Fruit fly (Drosophila melanogaster) whole organism, embryonic: ENCODE data around the gene melt.

ENCODE experiments used
- B-H1 ChIP-seq: fragments of 200-800 bp; sonication (Bioruptor generic); IDR thresholded peaks from 3 replicates; pipeline ENCODE4 v1.3.6; 2022; ENCODE audit warnings: missing biosample characterization, missing genetic modification characterization
- CG10431 ChIP-seq: fragments of 200-800 bp; sonication (Bioruptor generic); optimal IDR thresholded peaks from 3 replicates; lab custom pipeline; 2018; ENCODE audit warnings: missing biosample characterization, mild to moderate bottlenecking, missing genetic modification characterization
- CG11456 ChIP-seq: fragments of 200-800 bp; sonication (Bioruptor generic); IDR thresholded peaks from 3 replicates; pipeline ENCODE4 v1.3.6; 2022; ENCODE audit warnings: missing biosample characterization, missing genetic modification characterization
- CG13287 ChIP-seq: fragments of 200-800 bp; sonication (Bioruptor generic); IDR thresholded peaks from 2 replicates; pipeline ENCODE4 v1.3.6; 2022; ENCODE audit warnings: missing biosample characterization, missing genetic modification characterization; ENCODE audit not compliant: partially characterized antibody
- CG13894 ChIP-seq: fragments of 200-800 bp; sonication (Bioruptor generic); optimal IDR thresholded peaks from 3 replicates; lab custom pipeline; 2018; ENCODE audit warnings: missing biosample characterization, mild to moderate bottlenecking, missing genetic modification characterization, moderate library complexity
- CG14860 ChIP-seq: fragments of 200-800 bp; sonication (Bioruptor generic); IDR thresholded peaks from 3 replicates; pipeline ENCODE4 v1.3.6; 2022; ENCODE audit warnings: missing biosample characterization, missing genetic modification characterization; ENCODE audit not compliant: partially characterized antibody
- CG1603 ChIP-seq: fragments of 200-800 bp; sonication (Bioruptor generic); optimal IDR thresholded peaks from 2 replicates; lab custom pipeline; 2019; ENCODE audit warnings: missing biosample characterization, mild to moderate bottlenecking, missing genetic modification characterization, moderate library complexity
- CG18011 ChIP-seq: fragments of 200-800 bp; sonication (Bioruptor generic); optimal IDR thresholded peaks from 2 replicates; lab custom pipeline; 2017; ENCODE audit warnings: missing biosample characterization, missing genetic modification characterization, mild to moderate bottlenecking, moderate library complexity, missing genotype
- CG18764 ChIP-seq: fragments of 200-800 bp; sonication (Bioruptor generic); optimal IDR thresholded peaks from 3 replicates; lab custom pipeline; 2016; ENCODE audit warnings: missing biosample characterization, missing genetic modification characterization
- CG30020 ChIP-seq: fragments of 200-800 bp; optimal IDR thresholded peaks from 2 replicates; lab custom pipeline; 2019; ENCODE audit warnings: missing biosample characterization, mild to moderate bottlenecking, missing genetic modification characterization, moderate library complexity
- CG3281 ChIP-seq: fragments of 200-800 bp; sonication (Bioruptor generic); optimal IDR thresholded peaks from 3 replicates; lab custom pipeline; 2017; ENCODE audit warnings: missing biosample characterization, mild to moderate bottlenecking, missing genetic modification characterization
- CG34422 ChIP-seq: fragments of 200-800 bp; sonication (Bioruptor generic); IDR thresholded peaks from 3 replicates; pipeline ENCODE4 v1.3.6; 2022; ENCODE audit warnings: missing biosample characterization, missing genetic modification characterization
- CG43689 ChIP-seq: fragments of 200-800 bp; sonication (Bioruptor generic); IDR thresholded peaks from 2 replicates; pipeline ENCODE4 v1.3.6; 2022; ENCODE audit warnings: missing biosample characterization, missing genetic modification characterization
- CG4707 ChIP-seq: fragments of 200-800 bp; sonication (Bioruptor generic); optimal IDR thresholded peaks from 2 replicates; lab custom pipeline; 2018; ENCODE audit warnings: missing biosample characterization, mild to moderate bottlenecking, missing genetic modification characterization, moderate library complexity
- CG6272 ChIP-seq: fragments of 200-800 bp; sonication (Bioruptor generic); IDR thresholded peaks from 2 replicates; pipeline ENCODE4 v1.3.6; 2022; ENCODE audit warnings: missing biosample characterization, missing genetic modification characterization
- CG6813 ChIP-seq: fragments of 200-800 bp; sonication (Bioruptor generic); optimal IDR thresholded peaks from 2 replicates; lab custom pipeline; 2017; ENCODE audit warnings: missing biosample characterization, missing genetic modification characterization, mild to moderate bottlenecking, moderate library complexity, missing genetic modification reagents
- CG6854 ChIP-seq: fragments of 200-800 bp; sonication (Bioruptor generic); optimal IDR thresholded peaks from 3 replicates; lab custom pipeline; 2017; ENCODE audit warnings: missing biosample characterization, mild to moderate bottlenecking, missing genetic modification characterization
- CG9215 ChIP-seq: fragments of 200-800 bp; sonication (Bioruptor generic); IDR thresholded peaks from 2 replicates; pipeline ENCODE4 v1.3.6; 2022; ENCODE audit warnings: missing biosample characterization, missing genetic modification characterization
- CG9876 ChIP-seq: fragments of 200-800 bp; sonication (Bioruptor generic); optimal IDR thresholded peaks from 2 replicates; lab custom pipeline; 2016; ENCODE audit warnings: missing biosample characterization, missing genetic modification characterization
- Dek ChIP-seq: fragments of 200-800 bp; sonication (Bioruptor generic); optimal IDR thresholded peaks from 3 replicates; lab custom pipeline; 2019; ENCODE audit warnings: missing biosample characterization, mild to moderate bottlenecking, missing genetic modification characterization, moderate library complexity
- Fer2 ChIP-seq: fragments of 200-800 bp; sonication (Bioruptor generic); optimal IDR thresholded peaks from 2 replicates; lab custom pipeline; 2018; ENCODE audit warnings: missing biosample characterization, mild to moderate bottlenecking, missing genetic modification characterization, moderate library complexity
- HLH54F ChIP-seq: fragments of 200-800 bp; sonication (Bioruptor generic); optimal IDR thresholded peaks from 3 replicates; lab custom pipeline; 2016; ENCODE audit warnings: missing biosample characterization, missing genetic modification characterization
- Hand ChIP-seq: fragments of 200-800 bp; sonication (Bioruptor generic); optimal IDR thresholded peaks from 2 replicates; lab custom pipeline; 2017; ENCODE audit warnings: mild to moderate bottlenecking, missing biosample characterization, missing genetic modification reagents, missing genetic modification characterization
- Lhr ChIP-seq: fragments of 200-800 bp; sonication (Bioruptor generic); optimal IDR thresholded peaks from 3 replicates; lab custom pipeline; 2017; ENCODE audit warnings: mild to moderate bottlenecking, missing biosample characterization, missing genetic modification reagents, missing genetic modification characterization
- Myb ChIP-seq: fragments of 200-800 bp; sonication (Bioruptor generic); optimal IDR thresholded peaks from 2 replicates; lab custom pipeline; 2016; ENCODE audit warnings: missing biosample characterization, missing genetic modification characterization
- NfI ChIP-seq: fragments of 200-800 bp; sonication (Bioruptor generic); optimal IDR thresholded peaks from 3 replicates; lab custom pipeline; 2018; ENCODE audit warnings: missing biosample characterization, mild to moderate bottlenecking, missing genetic modification characterization, moderate library complexity
- Oaz ChIP-seq: fragments of 200-800 bp; sonication (Bioruptor generic); IDR thresholded peaks from 2 replicates; pipeline ENCODE4 v1.3.6; 2022; ENCODE audit warnings: missing biosample characterization, missing genetic modification characterization
- Optix ChIP-seq: fragments of 200-800 bp; sonication (Bioruptor generic); IDR thresholded peaks from 3 replicates; pipeline ENCODE4 v1.3.6; 2022; ENCODE audit warnings: missing biosample characterization, missing genetic modification characterization
- Scr ChIP-seq: fragments of 200-800 bp; sonication (Bioruptor generic); IDR thresholded peaks from 2 replicates; pipeline ENCODE4 v1.3.6; 2022; ENCODE audit warnings: missing biosample characterization, missing genetic modification characterization; ENCODE audit not compliant: partially characterized antibody
- ash1 ChIP-seq: fragments of 200-800 bp; sonication (Bioruptor generic); optimal IDR thresholded peaks from 2 replicates; lab custom pipeline; 2018; ENCODE audit warnings: missing biosample characterization, mild to moderate bottlenecking, missing genetic modification characterization
- caup ChIP-seq: fragments of 200-800 bp; sonication (Bioruptor generic); optimal IDR thresholded peaks from 3 replicates; lab custom pipeline; 2017; ENCODE audit warnings: missing biosample characterization, mild to moderate bottlenecking, missing genetic modification characterization, moderate library complexity; ENCODE audit not compliant: severe bottlenecking
- dpn ChIP-seq, 2 experiments: fragments of 200-800 bp; sonication (Bioruptor generic); optimal IDR thresholded peaks; 3 replicates each; lab custom pipeline; 2016; ENCODE audit warnings: missing biosample characterization in 2 of 2, missing genetic modification characterization in 2 of 2
- emc ChIP-seq: fragments of 200-800 bp; sonication (Bioruptor generic); optimal IDR thresholded peaks from 2 replicates; lab custom pipeline; 2016; ENCODE audit warnings: missing biosample characterization, missing genetic modification characterization
- gcm2 ChIP-seq: fragments of 200-800 bp; sonication (Bioruptor generic); optimal IDR thresholded peaks from 2 replicates; lab custom pipeline; 2016; ENCODE audit warnings: missing biosample characterization, missing genetic modification characterization
- h ChIP-seq: fragments of >200 bp; optimal IDR thresholded peaks from 2 replicates; lab custom pipeline; 2017
- mam ChIP-seq: fragments of 200-800 bp; sonication (Bioruptor generic); optimal IDR thresholded peaks from 3 replicates; lab custom pipeline; 2016; ENCODE audit warnings: missing biosample characterization, missing genetic modification characterization
- oc ChIP-seq: fragments of 200-800 bp; sonication (Bioruptor generic); optimal IDR thresholded peaks from 2 replicates; lab custom pipeline; 2018; ENCODE audit warnings: missing biosample characterization, mild to moderate bottlenecking, missing genetic modification characterization, moderate library complexity
- onecut ChIP-seq: fragments of 200-800 bp; sonication (Bioruptor generic); IDR thresholded peaks from 2 replicates; pipeline ENCODE4 v1.3.6; 2022; ENCODE audit warnings: missing biosample characterization, missing genetic modification characterization
- otp ChIP-seq: fragments of 200-800 bp; sonication (Bioruptor generic); IDR thresholded peaks from 3 replicates; pipeline ENCODE4, ENCODE4 v1.3.6; 2022; ENCODE audit warnings: missing biosample characterization, missing genetic modification characterization
- pnt ChIP-seq: fragments of 200-800 bp; sonication (Bioruptor generic); optimal IDR thresholded peaks from 3 replicates; lab custom pipeline; 2016; ENCODE audit warnings: missing biosample characterization, missing genetic modification characterization
- pros ChIP-seq: fragments of 200-800 bp; sonication (Bioruptor generic); optimal IDR thresholded peaks from 3 replicates; lab custom pipeline; 2019; ENCODE audit warnings: missing biosample characterization, mild to moderate bottlenecking, missing genetic modification characterization, moderate library complexity
- ranshi ChIP-seq: fragments of 200-800 bp; sonication (Bioruptor generic); IDR thresholded peaks from 2 replicates; pipeline ENCODE4 v1.3.6; 2022; ENCODE audit warnings: missing biosample characterization, missing genetic modification characterization
- sd ChIP-seq: fragments of 200-800 bp; sonication (Bioruptor generic); optimal IDR thresholded peaks from 3 replicates; lab custom pipeline; 2018; ENCODE audit warnings: missing biosample characterization, mild to moderate bottlenecking, missing genetic modification characterization, moderate library complexity
- sens ChIP-seq: fragments of 200-800 bp; sonication (Bioruptor generic); peaks from one replicate; lab custom pipeline; 2016; ENCODE audit warnings: missing biosample characterization, missing genetic modification characterization
- slp2 ChIP-seq: fragments of 200-800 bp; sonication (Bioruptor generic); optimal IDR thresholded peaks from 2 replicates; lab custom pipeline; 2016; ENCODE audit warnings: missing biosample characterization, missing genetic modification characterization
- stc ChIP-seq: fragments of 200-800 bp; sonication (Bioruptor generic); IDR thresholded peaks from 2 replicates; pipeline ENCODE4 v1.3.6; 2022; ENCODE audit warnings: missing biosample characterization, missing genetic modification characterization
- trh ChIP-seq: fragments of 200-800 bp; sonication (Bioruptor generic); optimal IDR thresholded peaks from 2 replicates; lab custom pipeline; 2016; ENCODE audit warnings: missing biosample characterization, missing genetic modification characterization
- tx ChIP-seq: fragments of 200-800 bp; sonication (Bioruptor generic); optimal IDR thresholded peaks from 2 replicates; lab custom pipeline; 2016; ENCODE audit warnings: missing biosample characterization, missing genetic modification characterization
- unc-4 ChIP-seq: fragments of 200-800 bp; sonication (Bioruptor generic); IDR thresholded peaks from 2 replicates; pipeline ENCODE4 v1.3.6; 2022; ENCODE audit warnings: missing biosample characterization, missing genetic modification characterization; ENCODE audit not compliant: partially characterized antibody

Gene melt

dm6 chr3L:7151521-7152465 lies 17.5 kb downstream of the melt start (continued):
- TF ChIP-seq pros (GFP tag; lab: Kevin White, UChicago) (no peak), pnt (GFP tag; lab: Kevin White, UChicago) (no peak), Fer2 (no peak), sd (tag; lab: Kevin White, UChicago) (no peak), NfI (GFP tag; lab: Kevin White, UChicago) (no peak), CG6813 (GFP tag; lab: Kevin White, UChicago) (no peak), emc (GFP tag; lab: Kevin White, UChicago) (no peak), oc (tag; lab: Kevin White, UChicago) (no peak), CG13287 (GFP tag; lab: Robert Waterston, UW) (no peak), ash1 (no peak), CG1603 (tag; lab: Kevin White, UChicago) (no peak), CG6272 (GFP tag; lab: Robert Waterston, UW) (peak; percentile 41), CG10431 (peak; percentile 12), unc-4 (GFP tag; lab: Robert Waterston, UW) (no peak), CG9215 (GFP tag; lab: Robert Waterston, UW) (no peak), sens (GFP tag; lab: Kevin White, UChicago) (peak; percentile 92), CG13894 (tag; lab: Kevin White, UChicago) (no peak), CG3281 (GFP tag; lab: Kevin White, UChicago) (no peak), gcm2 (GFP tag; lab: Kevin White, UChicago) (no peak), Myb (GFP tag; lab: Kevin White, UChicago) (no peak), CG4707 (GFP tag; lab: Kevin White, UChicago) (no peak), Optix (peak; percentile 52; the same call in 1 of the 3 replicates), trh (GFP tag; lab: Kevin White, UChicago) (peak; percentile 24), caup (GFP tag; lab: Kevin White, UChicago) (no peak), CG9876 (GFP tag; lab: Kevin White, UChicago) (peak; percentile 3), B-H1 (GFP tag; lab: Robert Waterston, UW) (no peak), mam (GFP tag; lab: Kevin White, UChicago) (no peak), CG30020 (tag; lab: Kevin White, UChicago) (no peak), CG11456 (GFP tag; lab: Robert Waterston, UW) (no peak), Dek (tag; lab: Kevin White, UChicago) (no peak), dpn (GFP tag; optimal IDR thresholded peaks at IDR 0.05; lab: Kevin White, UChicago) (peak; percentile 6 to 39), h (lab: Kevin White, UChicago) (no peak), slp2 (GFP tag; lab: Kevin White, UChicago) (no peak), otp (peak; percentile 80), tx (GFP tag; lab: Kevin White, UChicago) (no peak), stc (no peak), Hand (GFP tag; lab: Kevin White, UChicago) (no peak), Scr (GFP tag; lab: Robert Waterston, UW) (no peak), CG6854 (GFP tag; lab: Kevin White, UChicago) (no peak), HLH54F (GFP tag; lab: Kevin White, UChicago) (no peak), CG34422 (GFP tag; lab: Robert Waterston, UW) (peak; percentile 69; the same call in 2 of the 3 replicates), ranshi (GFP tag; lab: Robert Waterston, UW) (peak; percentile 51; the same call in 1 of the 2 replicates), onecut (peak; percentile 33; the same call in 1 of the 2 replicates), CG18011 (no peak), Lhr (GFP tag; lab: Kevin White, UChicago) (peak; percentile 33), Oaz (no peak), CG14860 (GFP tag; lab: Robert Waterston, UW) (no peak), CG43689 (GFP tag; lab: Robert Waterston, UW) (no peak), CG18764 (GFP tag; lab: Kevin White, UChicago) (peak; percentile 45)
